Fruit fly (Drosophila melanogaster): ENCODE results near the gene CG31789.

Gene CG31789

dm6 chr2L:18617003-18617402 lies 11.3 kb downstream of the CG31789 start, which contains the start of gene MESR3 (continued):
- TF ChIP-seq Mes4 (GFP tag; optimal IDR thresholded peaks at IDR 0.05) = no peak
- peak; percentile 49 for TF ChIP-seq stwl (tag; optimal IDR thresholded peaks at IDR 0.05)
- TF ChIP-seq CG6791 (GFP tag; IDR thresholded peaks at IDR 0.05; ENCODE audit: partially characterized antibody) = no peak
- TF ChIP-seq CG1233 (GFP tag; optimal IDR thresholded peaks at IDR 0.05) = peak; percentile 81
- peak; percentile 52 for TF ChIP-seq lbe (GFP tag; optimal IDR thresholded peaks at IDR 0.05)
- TF ChIP-seq CG15479 (GFP tag; optimal IDR thresholded peaks at IDR 0.05) = no peak
- peak; percentile 67 for TF ChIP-seq CG6254 (GFP tag; optimal IDR thresholded peaks at IDR 0.05)
- peak; percentile 72; the same call in 1 of the 2 replicates for TF ChIP-seq HLH3B (GFP tag; IDR thresholded peaks at IDR 0.05)
- peak; percentile 66 for TF ChIP-seq D19B (GFP tag; optimal IDR thresholded peaks at IDR 0.05)
- TF ChIP-seq Spps (tag; optimal IDR thresholded peaks at IDR 0.05) = peak; percentile 33
- TF ChIP-seq CG8388 (GFP tag; optimal IDR thresholded peaks at IDR 0.05) = peak; percentile 78
- TF ChIP-seq CG8290 (GFP tag; optimal IDR thresholded peaks at IDR 0.05) = peak; percentile 46
- TF ChIP-seq CG8290 (tag; optimal IDR thresholded peaks at IDR 0.05) = no peak
- peak; percentile 61 for TF ChIP-seq CG5180 (GFP tag; optimal IDR thresholded peaks at IDR 0.05)
- peak; percentile 30 for TF ChIP-seq CG5245 (GFP tag; optimal IDR thresholded peaks at IDR 0.05)
- TF ChIP-seq bsh (GFP tag; optimal IDR thresholded peaks at IDR 0.05) = peak; percentile 33 to 37
- no peak for TF ChIP-seq CG4730 (GFP tag; IDR thresholded peaks at IDR 0.05)
- TF ChIP-seq tap (tag; optimal IDR thresholded peaks at IDR 0.05) = peak; percentile 78
- TF ChIP-seq CG33557 (GFP tag; optimal IDR thresholded peaks at IDR 0.05) = peak; percentile 17
- no peak for TF ChIP-seq lov (optimal IDR thresholded peaks at IDR 0.05)
- TF ChIP-seq lov (GFP tag; IDR thresholded peaks at IDR 0.05) = 0 out of 3 replicates have a peak, but pooled peaks have one; percentile 18
- TF ChIP-seq CG6175 (GFP tag; IDR thresholded peaks at IDR 0.05) = 0 out of 3 replicates have a peak, but pooled peaks have one; percentile 9
- peak in 1 of 2 experiments; percentile 42 for TF ChIP-seq insv (GFP tag; optimal IDR thresholded peaks at IDR 0.05)
- TF ChIP-seq lab (GFP tag; optimal IDR thresholded peaks at IDR 0.05) = peak; percentile 89
- peak; percentile 30 for TF ChIP-seq ftz-f1 (GFP tag; optimal IDR thresholded peaks at IDR 0.05)
- peak in 1 of 2 experiments; percentile 68 for TF ChIP-seq Eip74EF (GFP tag; optimal IDR thresholded peaks at IDR 0.05)
- TF ChIP-seq gro (GFP tag; optimal IDR thresholded peaks at IDR 0.05) = peak; percentile 61
- no peak for TF ChIP-seq CG11456 (GFP tag; IDR thresholded peaks at IDR 0.05)
- no peak for TF ChIP-seq Dip3 (GFP tag; optimal IDR thresholded peaks at IDR 0.05)
- peak; percentile 42; the same call in 1 of the 2 replicates for TF ChIP-seq amos (GFP tag; IDR thresholded peaks at IDR 0.05; ENCODE audit: partially characterized antibody)
- no peak for TF ChIP-seq danr (GFP tag; IDR thresholded peaks at IDR 0.05)
- peak; percentile 56 for TF ChIP-seq CG7556 (GFP tag; optimal IDR thresholded peaks at IDR 0.05)
- no peak for TF ChIP-seq sim (GFP tag; IDR thresholded peaks at IDR 0.05)
- no peak for TF ChIP-seq pzg (GFP tag; optimal IDR thresholded peaks at IDR 0.05)
- peak; percentile 31 for TF ChIP-seq Hr3 (GFP tag; optimal IDR thresholded peaks at IDR 0.05)
- TF ChIP-seq crol (GFP tag; IDR thresholded peaks at IDR 0.05) = no peak
- no peak for TF ChIP-seq disco-r (GFP tag; optimal IDR thresholded peaks at IDR 0.05)
- peak; percentile 18; the same call in 1 of the 2 replicates for TF ChIP-seq seq (GFP tag; IDR thresholded peaks at IDR 0.05)
- TF ChIP-seq CG14441 (GFP tag; IDR thresholded peaks at IDR 0.05) = peak; percentile 71
- TF ChIP-seq psq (GFP tag; optimal IDR thresholded peaks at IDR 0.05) = peak; percentile 23
- TF ChIP-seq chn (GFP tag; optimal IDR thresholded peaks at IDR 0.05) = peak; percentile 27
- no peak for TF ChIP-seq fu2 (GFP tag; optimal IDR thresholded peaks at IDR 0.05)
- no peak for TF ChIP-seq Sry-δ (GFP tag; optimal IDR thresholded peaks at IDR 0.05)
- peak; percentile 85 for TF ChIP-seq CG18262 (tag; optimal IDR thresholded peaks at IDR 0.05)
- no peak for TF ChIP-seq BEAF-32 (GFP tag; optimal IDR thresholded peaks at IDR 0.05)
- no peak for TF ChIP-seq sens-2 (GFP tag; IDR thresholded peaks at IDR 0.05)
- TF ChIP-seq NC2β (GFP tag; optimal IDR thresholded peaks at IDR 0.05) = no peak
- no peak for TF ChIP-seq Mad (GFP tag; optimal IDR thresholded peaks at IDR 0.05)
- TF ChIP-seq unpg (GFP tag; optimal IDR thresholded peaks at IDR 0.05) = peak; percentile 46
- peak; percentile 79 for TF ChIP-seq oc (tag; optimal IDR thresholded peaks at IDR 0.05)
- peak; percentile 66 for TF ChIP-seq exex (tag; optimal IDR thresholded peaks at IDR 0.05)
